Worm (Caenorhabditis elegans) whole organism, L1 larva: Measurements from ENCODE around the gene F56D6.13.

Experiments
- ama-1 ChIP-seq: fragments of 150-350 bp; optimal IDR thresholded peaks from 2 replicates; lab custom pipeline; 2014
- dsc-1 ChIP-seq: sonication (generic microtip); optimal IDR thresholded peaks from 2 replicates; lab custom pipeline; 2016; ENCODE audit warnings: mild to moderate bottlenecking, missing genetic modification characterization, missing compliant biosample characterization
- hlh-17 ChIP-seq: fragments of 200-800 bp; sonication (Bioruptor generic); optimal IDR thresholded peaks from 2 replicates; lab custom pipeline; 2018; ENCODE audit warnings: missing genetic modification characterization, mild to moderate bottlenecking, missing compliant biosample characterization, moderate library complexity, borderline replicate concordance
- irx-1 ChIP-seq: sonication (generic microtip); optimal IDR thresholded peaks from 2 replicates; lab custom pipeline; 2016; ENCODE audit warnings: missing genetic modification characterization, missing compliant biosample characterization
- lin-14 ChIP-seq: fragments of 200-800 bp; sonication (Bioruptor generic); optimal IDR thresholded peaks from 2 replicates; lab custom pipeline; 2018; ENCODE audit warnings: mild to moderate bottlenecking, missing genetic modification characterization, moderate library complexity, missing compliant biosample characterization
- lsy-2 ChIP-seq, 2 experiments: fragments of 150-350 bp; optimal IDR thresholded peaks; 2 replicates each; lab custom pipeline; 2014; ENCODE audit warnings: missing biosample characterization in 2 of 2, missing genetic modification characterization in 2 of 2
- mep-1 ChIP-seq: fragments of 150-350 bp; optimal IDR thresholded peaks from 2 replicates; lab custom pipeline; 2014; ENCODE audit warnings: missing biosample characterization, missing genetic modification characterization
- nhr-28 ChIP-seq: fragments of 150-350 bp; optimal IDR thresholded peaks from 2 replicates; lab custom pipeline; 2014; ENCODE audit warnings: missing biosample characterization, missing genetic modification characterization
- nhr-77 ChIP-seq: fragments of 150-350 bp; optimal IDR thresholded peaks from 2 replicates; lab custom pipeline; 2014; ENCODE audit warnings: missing biosample characterization, missing genetic modification characterization
- nhr-90 ChIP-seq: sonication (generic microtip); optimal IDR thresholded peaks from 2 replicates; lab custom pipeline; 2016; ENCODE audit warnings: mild to moderate bottlenecking, missing genetic modification characterization, missing compliant biosample characterization; ENCODE audit not compliant: poor library complexity
- pag-3 ChIP-seq: sonication (generic microtip); optimal IDR thresholded peaks from 2 replicates; lab custom pipeline; 2017; ENCODE audit warnings: missing genetic modification characterization, mild to moderate bottlenecking, missing compliant biosample characterization, antibody characterized with exemption, borderline replicate concordance; ENCODE audit not compliant: insufficient read depth
- tbx-2 ChIP-seq: sonication (generic microtip); optimal IDR thresholded peaks from 2 replicates; lab custom pipeline; 2016; ENCODE audit warnings: missing genetic modification characterization, missing compliant biosample characterization
- unc-62 ChIP-seq: fragments of 150-350 bp; optimal IDR thresholded peaks from 2 replicates; lab custom pipeline; 2014; ENCODE audit warnings: missing biosample characterization, missing genetic modification reagents, missing genetic modification characterization
- ztf-4 ChIP-seq: fragments of 150-350 bp; optimal IDR thresholded peaks from 2 replicates; lab custom pipeline; 2014; ENCODE audit warnings: missing biosample characterization, missing genetic modification characterization

DNA sequence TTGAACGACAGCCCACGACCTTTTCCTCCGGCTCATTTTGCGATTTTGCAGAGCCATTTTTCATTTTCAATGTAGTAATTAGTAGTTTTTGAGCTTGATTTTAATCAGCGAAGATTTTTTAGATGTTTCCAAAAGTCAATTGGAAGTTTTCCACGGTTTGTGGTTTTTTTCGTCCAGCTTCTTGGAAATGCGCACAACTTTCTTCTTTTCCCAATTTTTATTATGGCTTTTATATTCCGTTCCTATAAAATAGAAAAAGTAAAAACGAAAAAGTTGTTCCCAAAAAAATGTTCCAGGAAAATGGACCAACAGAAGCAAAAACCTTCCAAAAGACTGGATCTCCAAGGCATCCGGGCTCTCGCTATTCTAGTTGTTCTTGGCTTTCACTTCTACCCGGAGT is 23.8 kb upstream of the F56D6.13 start, which contains the start of gene oac-22:
- no peak for TF ChIP-seq ama-1 (lab: Kevin White, UChicago)
- TF ChIP-seq mep-1 (tag; lab: Kevin White, UChicago) = no peak
- no peak for TF ChIP-seq lsy-2 (tag; optimal IDR thresholded peaks at IDR 0.05; lab: Kevin White, UChicago)
- no peak for TF ChIP-seq irx-1 (tag; lab: Kevin White, UChicago)
- TF ChIP-seq dsc-1 = no peak
- no peak for TF ChIP-seq nhr-90 (tag; lab: Kevin White, UChicago)
- TF ChIP-seq hlh-17 (GFP tag; lab: Kevin White, UChicago) = no peak
- no peak for TF ChIP-seq ztf-4 (tag; lab: Kevin White, UChicago)
- TF ChIP-seq pag-3 (tag; lab: Kevin White, UChicago) = no peak
- no peak for TF ChIP-seq nhr-28 (tag; lab: Kevin White, UChicago)
- TF ChIP-seq nhr-77 (tag; lab: Kevin White, UChicago) = no peak
- TF ChIP-seq unc-62 (GFP tag; lab: Kevin White, UChicago) = no peak
- TF ChIP-seq lin-14 (GFP tag; lab: Kevin White, UChicago) = no peak
- no peak for TF ChIP-seq tbx-2
